Fruit fly (Drosophila melanogaster) whole organism, embryonic: ENCODE data around the gene Pxn.
A peak's percentile ranks its signal among the peaks of the same experiment; 100 is the strongest.

ENCODE experiments used
- Atf-2 ChIP-seq: fragments of 200-800 bp; sonication (Bioruptor generic); optimal IDR thresholded peaks from 2 replicates; lab custom pipeline; 2016; ENCODE audit warnings: missing biosample characterization, missing genetic modification characterization
- Bteb2 ChIP-seq: fragments of 200-800 bp; sonication (Bioruptor generic); optimal IDR thresholded peaks from 2 replicates; lab custom pipeline; 2016; ENCODE audit warnings: missing biosample characterization, missing genetic modification characterization
- CG10267 ChIP-seq: fragments of 200-800 bp; sonication (Bioruptor generic); optimal IDR thresholded peaks from 2 replicates; lab custom pipeline; 2018; ENCODE audit warnings: missing biosample characterization, mild to moderate bottlenecking, missing genetic modification characterization, moderate library complexity
- CG11504 ChIP-seq: fragments of 200-800 bp; sonication (Bioruptor generic); optimal IDR thresholded peaks from 3 replicates; lab custom pipeline; 2019; ENCODE audit warnings: missing biosample characterization, mild to moderate bottlenecking, missing genetic modification characterization, moderate library complexity
- CG12071 ChIP-seq: fragments of 200-800 bp; sonication (Bioruptor generic); optimal IDR thresholded peaks from 3 replicates; lab custom pipeline; 2018; ENCODE audit warnings: missing biosample characterization, mild to moderate bottlenecking, missing genetic modification characterization
- CG13424 ChIP-seq: fragments of 200-800 bp; sonication (Bioruptor generic); optimal IDR thresholded peaks from 2 replicates; lab custom pipeline; 2019; ENCODE audit warnings: missing biosample characterization, mild to moderate bottlenecking, missing genetic modification characterization, moderate library complexity
- CG15696 ChIP-seq: fragments of 200-800 bp; sonication (Bioruptor generic); optimal IDR thresholded peaks from 2 replicates; lab custom pipeline; 2019; ENCODE audit warnings: missing biosample characterization, mild to moderate bottlenecking, missing genetic modification characterization, moderate library complexity
- CG17385 ChIP-seq: fragments of 200-800 bp; sonication (Bioruptor generic); optimal IDR thresholded peaks from 3 replicates; lab custom pipeline; 2018; ENCODE audit warnings: missing biosample characterization, mild to moderate bottlenecking, missing genetic modification characterization
- CG17568 ChIP-seq: fragments of 200-800 bp; sonication (Bioruptor generic); optimal IDR thresholded peaks from 2 replicates; lab custom pipeline; 2018; ENCODE audit warnings: missing biosample characterization, mild to moderate bottlenecking, missing genetic modification characterization, moderate library complexity
- CG17802 ChIP-seq: fragments of 200-800 bp; sonication (Bioruptor generic); optimal IDR thresholded peaks from 2 replicates; lab custom pipeline; 2018; ENCODE audit warnings: missing biosample characterization, mild to moderate bottlenecking, missing genetic modification characterization, moderate library complexity
- CG17829 ChIP-seq: fragments of 200-800 bp; optimal IDR thresholded peaks from 2 replicates; lab custom pipeline; 2019; ENCODE audit warnings: missing biosample characterization, mild to moderate bottlenecking, missing genetic modification characterization, moderate library complexity
- CG18599 ChIP-seq: fragments of 200-800 bp; sonication (Bioruptor generic); optimal IDR thresholded peaks from 3 replicates; lab custom pipeline; 2017; ENCODE audit warnings: missing biosample characterization, missing genetic modification characterization, mild to moderate bottlenecking, moderate library complexity, missing genetic modification reagents
- CG2875 ChIP-seq: fragments of 200-800 bp; sonication (Bioruptor generic); optimal IDR thresholded peaks from 2 replicates; lab custom pipeline; 2017; ENCODE audit warnings: missing biosample characterization, mild to moderate bottlenecking, missing genetic modification characterization, missing genetic modification reagents
- CG3065 ChIP-seq: fragments of 200-800 bp; sonication (Bioruptor generic); optimal IDR thresholded peaks from 2 replicates; lab custom pipeline; 2016; ENCODE audit warnings: missing biosample characterization, missing genetic modification characterization
- CG4328 ChIP-seq: fragments of 200-800 bp; sonication (Bioruptor generic); optimal IDR thresholded peaks from 3 replicates; lab custom pipeline; 2017; ENCODE audit warnings: missing biosample characterization, missing genetic modification reagents, missing genetic modification characterization
- CG43689 ChIP-seq: fragments of 200-800 bp; sonication (Bioruptor generic); IDR thresholded peaks from 2 replicates; pipeline ENCODE4 v1.3.6; 2022; ENCODE audit warnings: missing biosample characterization, missing genetic modification characterization
- CG4730 ChIP-seq: fragments of 200-800 bp; sonication (Bioruptor generic); IDR thresholded peaks from 2 replicates; pipeline ENCODE4 v1.3.6; 2022; ENCODE audit warnings: missing biosample characterization, missing genetic modification characterization
- CG6254 ChIP-seq: fragments of 200-800 bp; sonication (Bioruptor generic); optimal IDR thresholded peaks from 3 replicates; lab custom pipeline; 2017; ENCODE audit warnings: mild to moderate bottlenecking, missing biosample characterization, missing genetic modification reagents, missing genetic modification characterization
- CG6272 ChIP-seq: fragments of 200-800 bp; sonication (Bioruptor generic); IDR thresholded peaks from 2 replicates; pipeline ENCODE4 v1.3.6; 2022; ENCODE audit warnings: missing biosample characterization, missing genetic modification characterization
- CG6813 ChIP-seq: fragments of 200-800 bp; sonication (Bioruptor generic); optimal IDR thresholded peaks from 2 replicates; lab custom pipeline; 2017; ENCODE audit warnings: missing biosample characterization, missing genetic modification characterization, mild to moderate bottlenecking, moderate library complexity, missing genetic modification reagents
- CG6854 ChIP-seq: fragments of 200-800 bp; sonication (Bioruptor generic); optimal IDR thresholded peaks from 3 replicates; lab custom pipeline; 2017; ENCODE audit warnings: missing biosample characterization, mild to moderate bottlenecking, missing genetic modification characterization
- CG8388 ChIP-seq: fragments of 200-800 bp; sonication (Bioruptor generic); optimal IDR thresholded peaks from 2 replicates; lab custom pipeline; 2019; ENCODE audit warnings: missing biosample characterization, mild to moderate bottlenecking, missing genetic modification characterization, moderate library complexity
- CG8478 ChIP-seq: fragments of >200 bp; optimal IDR thresholded peaks from 2 replicates; lab custom pipeline; 2018
- CG8924 ChIP-seq: fragments of 200-800 bp; optimal IDR thresholded peaks from 3 replicates; lab custom pipeline; 2019; ENCODE audit warnings: missing biosample characterization, mild to moderate bottlenecking, missing genetic modification characterization, moderate library complexity
- CG9817 ChIP-seq: fragments of 200-800 bp; sonication (Bioruptor generic); optimal IDR thresholded peaks from 2 replicates; lab custom pipeline; 2018; ENCODE audit warnings: missing biosample characterization, mild to moderate bottlenecking, missing genetic modification characterization, moderate library complexity
- Dref ChIP-seq: fragments of 200-800 bp; sonication (Bioruptor generic); IDR thresholded peaks from 2 replicates; pipeline ENCODE4 v1.3.6; 2022; ENCODE audit warnings: missing biosample characterization, missing genetic modification characterization
- Hr3 ChIP-seq: fragments of 200-800 bp; sonication (Bioruptor generic); optimal IDR thresholded peaks from 3 replicates; lab custom pipeline; 2016; ENCODE audit warnings: missing biosample characterization, missing genetic modification characterization
- Hr51 ChIP-seq, 2 experiments: fragments of 200-800 bp; sonication (Bioruptor generic); optimal IDR thresholded peaks; 2 replicates in 1 of 2; 3 replicates in 1 of 2; lab custom pipeline; 2016 to 2018; ENCODE audit warnings: missing biosample characterization in 2 of 2, missing genetic modification characterization in 2 of 2, mild to moderate bottlenecking in 1 of 2, moderate library complexity in 1 of 2
- Meics ChIP-seq: fragments of 200-800 bp; sonication (Bioruptor generic); optimal IDR thresholded peaks from 2 replicates; lab custom pipeline; 2017; ENCODE audit warnings: missing biosample characterization, mild to moderate bottlenecking, missing genetic modification characterization
- Myb ChIP-seq: fragments of 200-800 bp; sonication (Bioruptor generic); optimal IDR thresholded peaks from 2 replicates; lab custom pipeline; 2016; ENCODE audit warnings: missing biosample characterization, missing genetic modification characterization
- Opbp ChIP-seq: fragments of 200-800 bp; sonication (Bioruptor generic); IDR thresholded peaks from 3 replicates; pipeline ENCODE4 v1.3.6; 2022; ENCODE audit warnings: missing biosample characterization, missing genetic modification characterization; ENCODE audit not compliant: partially characterized antibody
- Sox100B ChIP-seq: fragments of 200-800 bp; sonication (Bioruptor generic); optimal IDR thresholded peaks from 3 replicates; lab custom pipeline; 2018; ENCODE audit warnings: missing biosample characterization, mild to moderate bottlenecking, missing genetic modification characterization
- ase ChIP-seq: fragments of 200-800 bp; sonication (Bioruptor generic); IDR thresholded peaks from 3 replicates; pipeline ENCODE4 v1.3.6; 2022; ENCODE audit warnings: missing biosample characterization, missing genetic modification characterization
- ash1 ChIP-seq: fragments of 200-800 bp; sonication (Bioruptor generic); optimal IDR thresholded peaks from 2 replicates; lab custom pipeline; 2018; ENCODE audit warnings: missing biosample characterization, mild to moderate bottlenecking, missing genetic modification characterization
- chif ChIP-seq, 2 experiments: fragments of 200-800 bp; sonication (Bioruptor generic); optimal IDR thresholded peaks; 3 replicates each; lab custom pipeline; 2016; ENCODE audit warnings: missing biosample characterization in 2 of 2, missing genetic modification characterization in 2 of 2
- crc ChIP-seq: fragments of 200-800 bp; sonication (Bioruptor generic); optimal IDR thresholded peaks from 2 replicates; lab custom pipeline; 2016; ENCODE audit warnings: missing biosample characterization, missing genetic modification characterization
- cwo ChIP-seq: fragments of 200-800 bp; sonication (Bioruptor generic); optimal IDR thresholded peaks from 3 replicates; lab custom pipeline; 2017; ENCODE audit warnings: missing biosample characterization, missing genetic modification characterization, mild to moderate bottlenecking, moderate library complexity, missing genetic modification reagents
- dmrt99B ChIP-seq: fragments of 200-800 bp; sonication (Bioruptor generic); optimal IDR thresholded peaks from 2 replicates; lab custom pipeline; 2018; ENCODE audit warnings: missing biosample characterization, mild to moderate bottlenecking, missing genetic modification characterization, moderate library complexity
- dpn ChIP-seq, 2 experiments: fragments of 200-800 bp; sonication (Bioruptor generic); optimal IDR thresholded peaks; 3 replicates each; lab custom pipeline; 2016; ENCODE audit warnings: missing biosample characterization in 2 of 2, missing genetic modification characterization in 2 of 2
- gro ChIP-seq: fragments of 200-800 bp; sonication (Bioruptor generic); optimal IDR thresholded peaks from 2 replicates; lab custom pipeline; 2016; ENCODE audit warnings: missing biosample characterization, missing genetic modification characterization
- jing ChIP-seq: fragments of 200-800 bp; sonication (Bioruptor generic); optimal IDR thresholded peaks from 2 replicates; lab custom pipeline; 2018; ENCODE audit warnings: missing biosample characterization, mild to moderate bottlenecking, missing genetic modification characterization
- lab ChIP-seq: fragments of 200-800 bp; sonication (Bioruptor generic); optimal IDR thresholded peaks from 3 replicates; lab custom pipeline; 2017; ENCODE audit warnings: missing biosample characterization, missing genetic modification characterization, mild to moderate bottlenecking, moderate library complexity, missing genetic modification reagents
- odd ChIP-seq: fragments of 200-800 bp; sonication (Bioruptor generic); optimal IDR thresholded peaks from 2 replicates; lab custom pipeline; 2017; ENCODE audit warnings: missing biosample characterization, mild to moderate bottlenecking, missing genetic modification characterization
- peb ChIP-seq: fragments of 200-800 bp; sonication (Bioruptor generic); IDR thresholded peaks from 2 replicates; pipeline ENCODE4 v1.3.6; 2022; ENCODE audit warnings: missing biosample characterization, missing genetic modification characterization
- phol ChIP-seq: fragments of 200-800 bp; sonication (Bioruptor generic); optimal IDR thresholded peaks from 3 replicates; lab custom pipeline; 2018; ENCODE audit warnings: missing biosample characterization, mild to moderate bottlenecking, missing genetic modification characterization, moderate library complexity
- ranshi ChIP-seq: fragments of 200-800 bp; sonication (Bioruptor generic); IDR thresholded peaks from 2 replicates; pipeline ENCODE4 v1.3.6; 2022; ENCODE audit warnings: missing biosample characterization, missing genetic modification characterization
- sna ChIP-seq: fragments of 200-800 bp; sonication (Bioruptor generic); IDR thresholded peaks from 2 replicates; pipeline ENCODE4 v1.3.6; 2022; ENCODE audit warnings: missing biosample characterization, missing genetic modification characterization; ENCODE audit not compliant: partially characterized antibody
- yki ChIP-seq: fragments of >200 bp; optimal IDR thresholded peaks from 3 replicates; lab custom pipeline; 2018
- zen ChIP-seq: fragments of 200-800 bp; sonication (Bioruptor generic); optimal IDR thresholded peaks from 3 replicates; lab custom pipeline; 2018; ENCODE audit warnings: missing biosample characterization, mild to moderate bottlenecking, missing genetic modification characterization, moderate library complexity
- zfh1 ChIP-seq: fragments of 200-800 bp; sonication (Bioruptor generic); IDR thresholded peaks from 3 replicates; pipeline ENCODE4 v1.3.6; 2022; ENCODE audit warnings: missing biosample characterization, missing genetic modification characterization

The Pxn gene

DNA sequence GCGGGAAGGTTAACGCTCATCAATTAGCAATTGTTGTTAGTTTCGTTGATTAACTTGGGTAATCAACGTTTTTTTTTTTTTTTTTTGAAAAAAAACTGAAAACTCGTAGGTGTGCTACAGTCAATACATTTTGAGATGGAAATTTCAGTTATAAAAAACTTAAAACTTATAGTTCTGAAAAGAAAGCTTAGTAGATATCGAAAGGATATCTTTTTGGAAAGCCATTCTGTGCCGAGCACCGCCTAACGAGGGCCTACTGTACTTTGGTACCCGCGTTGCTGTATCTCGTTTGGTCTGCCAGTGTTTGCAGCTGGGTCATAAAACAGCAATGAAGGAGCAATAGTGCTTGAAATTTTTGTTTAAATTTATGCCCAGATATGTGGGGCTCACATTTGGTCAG lies 57.9 kb downstream of the Pxn start (continued):
- TF ChIP-seq CG11504 (tag; lab: Kevin White, UChicago): peak; percentile 49
- TF ChIP-seq Myb (GFP tag; lab: Kevin White, UChicago): no peak
- TF ChIP-seq CG4730 (GFP tag; lab: Robert Waterston, UW): peak; percentile 60
- no peak for TF ChIP-seq CG43689 (GFP tag; lab: Robert Waterston, UW)
- no peak for TF ChIP-seq sna (GFP tag; lab: Robert Waterston, UW)
- TF ChIP-seq CG4328 (GFP tag; lab: Kevin White, UChicago): no peak
- no peak for TF ChIP-seq ash1
- no peak for TF ChIP-seq CG17802
- TF ChIP-seq yki (lab: Kevin White, UChicago): no peak
- TF ChIP-seq CG6854: no peak
- peak; percentile 62 for TF ChIP-seq ranshi (GFP tag; lab: Robert Waterston, UW)
- no peak for TF ChIP-seq jing (GFP tag; lab: Kevin White, UChicago)
- TF ChIP-seq CG3065 (GFP tag; lab: Kevin White, UChicago): no peak
- no peak for TF ChIP-seq CG2875 (GFP tag; lab: Kevin White, UChicago)
- TF ChIP-seq Dref (GFP tag; lab: Robert Waterston, UW): no peak
- TF ChIP-seq Hr3: no peak
- no peak for TF ChIP-seq crc (GFP tag; lab: Kevin White, UChicago)
- no peak for TF ChIP-seq CG9817 (tag; lab: Kevin White, UChicago)
- TF ChIP-seq CG8478 (lab: Kevin White, UChicago): no peak
- TF ChIP-seq zen (tag; lab: Kevin White, UChicago): no peak
- TF ChIP-seq CG17568: no peak
- peak; percentile 63 for TF ChIP-seq zfh1 (GFP tag; lab: Robert Waterston, UW)

DNA sequence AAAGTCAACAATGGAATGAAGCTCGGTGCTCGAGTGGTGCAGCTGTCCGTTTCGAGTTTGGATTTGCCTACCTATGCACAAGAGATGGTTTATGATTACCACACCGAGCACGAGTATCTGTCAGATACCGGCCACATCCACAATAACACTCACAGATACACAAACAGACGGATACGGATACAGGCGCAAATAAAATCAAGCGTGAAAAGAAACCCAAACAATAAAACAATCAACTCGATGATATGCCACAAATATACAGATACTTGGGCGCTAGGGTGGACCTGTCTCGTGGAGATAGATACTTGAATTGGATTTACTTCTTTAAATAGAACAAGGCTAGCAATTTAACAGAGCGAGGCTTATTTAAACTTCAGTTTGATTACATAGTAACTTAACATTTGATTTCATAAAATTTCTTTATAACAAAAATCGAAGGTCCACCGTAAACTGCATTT lies 59.6 kb downstream of the Pxn start:
- TF ChIP-seq Atf-2: no peak
- no peak for TF ChIP-seq CG15696 (tag; lab: Kevin White, UChicago)
- TF ChIP-seq Sox100B: peak; percentile 46
- peak; percentile 34 for TF ChIP-seq CG10267 (tag; lab: Kevin White, UChicago)
- TF ChIP-seq lab (GFP tag; lab: Kevin White, UChicago): peak; percentile 70
- TF ChIP-seq CG8924 (tag; lab: Kevin White, UChicago): peak; percentile 44
- TF ChIP-seq CG12071 (GFP tag; lab: Kevin White, UChicago): peak; percentile 59
- TF ChIP-seq ase (GFP tag; lab: Robert Waterston, UW): peak; percentile 32; the same call in 1 of the 3 replicates
- no peak for TF ChIP-seq Bteb2 (GFP tag; lab: Kevin White, UChicago)
- peak; percentile 44 for TF ChIP-seq CG17829 (tag; lab: Kevin White, UChicago)
- TF ChIP-seq Dref (GFP tag; lab: Robert Waterston, UW): no peak
- TF ChIP-seq phol: peak; percentile 48
- TF ChIP-seq chif (GFP tag; optimal IDR thresholded peaks at IDR 0.05; lab: Kevin White, UChicago): peak; percentile 29 to 41
- TF ChIP-seq Meics (GFP tag; lab: Kevin White, UChicago): peak; percentile 32
- TF ChIP-seq dmrt99B (tag; lab: Kevin White, UChicago): peak; percentile 69
- TF ChIP-seq peb (GFP tag; lab: Robert Waterston, UW): no peak
- peak; percentile 29 for TF ChIP-seq CG6813 (GFP tag; lab: Kevin White, UChicago)
- peak; percentile 52 for TF ChIP-seq odd
- TF ChIP-seq CG18599 (GFP tag; lab: Kevin White, UChicago): peak; percentile 33
- peak; percentile 19 to 39 for TF ChIP-seq dpn (GFP tag; optimal IDR thresholded peaks at IDR 0.05; lab: Kevin White, UChicago)
- no peak for TF ChIP-seq CG6272 (GFP tag; lab: Robert Waterston, UW)
- no peak for TF ChIP-seq Opbp
- peak; percentile 46 for TF ChIP-seq cwo (GFP tag; lab: Kevin White, UChicago)
- peak; percentile 32 for TF ChIP-seq CG17385 (GFP tag; lab: Kevin White, UChicago)
- TF ChIP-seq Hr51 (GFP tag; optimal IDR thresholded peaks at IDR 0.05; lab: Kevin White, UChicago): peak in 1 of 2 experiments; percentile 82
- TF ChIP-seq CG8388 (GFP tag; lab: Kevin White, UChicago): peak; percentile 51
- peak; percentile 42 for TF ChIP-seq gro
- TF ChIP-seq CG13424: peak; percentile 18
- TF ChIP-seq CG6254 (GFP tag; lab: Kevin White, UChicago): peak; percentile 57
